Worm (Caenorhabditis elegans): ENCODE results near the gene K08F4.12.

Gene K08F4.12

DNA sequence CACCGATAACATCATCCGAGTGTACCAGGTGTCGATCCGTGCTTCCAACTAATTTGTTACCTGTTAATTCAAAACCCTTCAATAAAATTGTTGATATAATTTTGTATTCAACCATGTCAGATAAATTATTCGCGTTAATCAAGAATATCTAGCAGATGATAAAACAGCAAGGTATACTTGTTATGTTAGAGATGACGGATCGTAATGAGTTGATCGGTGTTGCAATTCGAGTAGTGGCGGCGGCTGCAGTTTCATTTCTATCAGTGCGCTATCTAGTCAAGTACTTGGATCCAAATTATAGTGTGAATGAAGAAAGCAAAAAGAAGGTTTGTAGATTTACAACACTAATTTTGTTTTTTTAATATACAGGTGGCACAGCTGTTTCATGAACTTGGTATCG is 39.9 kb downstream of the K08F4.12 start, which contains the start of gene mspn-1:
TSS of gene mspn-1 (plus strand) at position 190 of the 400 bp plus-strand sequence.
- no peak for TF ChIP-seq lin-13 (GFP tag; optimal IDR thresholded peaks at IDR 0.05)
- TF ChIP-seq unc-55 (GFP tag; optimal IDR thresholded peaks at IDR 0.05) = no peak
- no peak for TF ChIP-seq peb-1 (tag; optimal IDR thresholded peaks at IDR 0.05)
- no peak for TF ChIP-seq nhr-21 (tag; optimal IDR thresholded peaks at IDR 0.05)
- TF ChIP-seq ceh-82 (tag; optimal IDR thresholded peaks at IDR 0.05) = no peak
- no peak for TF ChIP-seq C34F6.9 (tag; optimal IDR thresholded peaks at IDR 0.05)
- no peak for TF ChIP-seq mbf-1 (tag; optimal IDR thresholded peaks at IDR 0.05)
- no peak for TF ChIP-seq ZK546.5 (tag; optimal IDR thresholded peaks at IDR 0.05)
- no peak for TF ChIP-seq zag-1 (tag; optimal IDR thresholded peaks at IDR 0.05)
- TF ChIP-seq nhr-77 (tag; optimal IDR thresholded peaks at IDR 0.05) = no peak
- TF ChIP-seq nhr-25 (tag; optimal IDR thresholded peaks at IDR 0.05) = no peak
- TF ChIP-seq mab-5 (tag; optimal IDR thresholded peaks at IDR 0.05) = no peak
- TF ChIP-seq ztf-11 (tag; optimal IDR thresholded peaks at IDR 0.05) = no peak
- TF ChIP-seq snpc-4 (tag; optimal IDR thresholded peaks at IDR 0.05) = no peak
- TF ChIP-seq nhr-23 (tag; optimal IDR thresholded peaks at IDR 0.05) = no peak
- TF ChIP-seq lin-39 (tag; optimal IDR thresholded peaks at IDR 0.05) = no peak
- TF ChIP-seq unc-39 (tag; optimal IDR thresholded peaks at IDR 0.05) = no peak
- no peak for TF ChIP-seq skn-1 (tag; optimal IDR thresholded peaks at IDR 0.05)

- TF ChIP-seq unc-55 (GFP tag; optimal IDR thresholded peaks at IDR 0.05) (peak; percentile 65), nhr-129 (tag; optimal IDR thresholded peaks at IDR 0.05) (peak; percentile 71), ama-1 (optimal IDR thresholded peaks at IDR 0.05) (no peak), unc-39 (tag; optimal IDR thresholded peaks at IDR 0.05) (no peak), gmeb-1 (tag; optimal IDR thresholded peaks at IDR 0.05) (no peak), lin-13 (GFP tag; optimal IDR thresholded peaks at IDR 0.05) (no peak), ceh-82 (tag; optimal IDR thresholded peaks at IDR 0.05) (no peak), mbf-1 (tag; optimal IDR thresholded peaks at IDR 0.05) (no peak), C34F6.9 (tag; optimal IDR thresholded peaks at IDR 0.05) (peak; percentile 38), lsy-2 (tag; optimal IDR thresholded peaks at IDR 0.05) (peak in 1 of 2 experiments; percentile 34), nhr-12 (tag; optimal IDR thresholded peaks at IDR 0.05) (no peak), alr-1 (tag; optimal IDR thresholded peaks at IDR 0.05) (no peak), crh-2 (tag; optimal IDR thresholded peaks at IDR 0.05) (peak; percentile 52), F13H6.1 (tag; optimal IDR thresholded peaks at IDR 0.05) (no peak), peb-1 (tag; optimal IDR thresholded peaks at IDR 0.05) (no peak), sma-9 (GFP tag; optimal IDR thresholded peaks at IDR 0.05) (peak; percentile 20), sma-9 (tag; optimal IDR thresholded peaks at IDR 0.05) (no peak), ztf-4 (tag; optimal IDR thresholded peaks at IDR 0.05) (peak; percentile 18), ZK546.5 (tag; optimal IDR thresholded peaks at IDR 0.05) (no peak), aly-2 (tag; optimal IDR thresholded peaks at IDR 0.05) (no peak), snpc-4 (tag; optimal IDR thresholded peaks at IDR 0.05) (no peak), Y55F3AM.14 (GFP tag; optimal IDR thresholded peaks at IDR 0.05) (no peak), elt-1 (tag; optimal IDR thresholded peaks at IDR 0.05) (no peak), sma-3 (GFP tag; optimal IDR thresholded peaks at IDR 0.05) (no peak), blmp-1 (tag; optimal IDR thresholded peaks at IDR 0.05; ENCODE audit: insufficient read depth) (peak; percentile 20)
Measured at ce11 chrIV:10180133-10180749, 42.3 kb downstream of the K08F4.12 start, which contains the start of gene gta-1. Gene gta-1, plus strand, starts transcription at chrIV:10180660.

- TF ChIP-seq ama-1 (optimal IDR thresholded peaks at IDR 0.05) (no peak), ztf-1 (GFP tag; conservative IDR thresholded peaks at IDR 0.05) (no peak), ceh-16 (tag; optimal IDR thresholded peaks at IDR 0.05) (no peak), nhr-77 (tag; optimal IDR thresholded peaks at IDR 0.05) (no peak), dmd-4 (tag; optimal IDR thresholded peaks at IDR 0.05) (no peak), sem-4 (tag; optimal IDR thresholded peaks at IDR 0.05) (no peak), snpc-4 (tag; optimal IDR thresholded peaks at IDR 0.05) (no peak), sma-3 (GFP tag; optimal IDR thresholded peaks at IDR 0.05) (no peak), nhr-25 (tag; optimal IDR thresholded peaks at IDR 0.05) (no peak), ztf-11 (tag; optimal IDR thresholded peaks at IDR 0.05) (no peak), zag-1 (tag; optimal IDR thresholded peaks at IDR 0.05) (no peak), fos-1 (tag; optimal IDR thresholded peaks at IDR 0.05) (no peak), lsy-2 (tag; optimal IDR thresholded peaks at IDR 0.05) (no peak), crh-2 (tag; optimal IDR thresholded peaks at IDR 0.05) (no peak), Y55F3AM.14 (GFP tag; optimal IDR thresholded peaks at IDR 0.05) (no peak), ztf-4 (tag; optimal IDR thresholded peaks at IDR 0.05) (no peak), nhr-11 (tag; optimal IDR thresholded peaks at IDR 0.05) (no peak), nhr-6 (tag; optimal IDR thresholded peaks at IDR 0.05) (no peak), nhr-12 (tag; optimal IDR thresholded peaks at IDR 0.05) (no peak)
Measured at ce11 chrIV:10188505-10188904, 50.6 kb downstream of the K08F4.12 start.

Measured in whole organism, L2 larva.